Worm (Caenorhabditis elegans) whole organism, young adult: ENCODE results near the gene Y17G7B.12.

Experiments used
- cebp-1 ChIP-seq, 2 experiments: fragments of 200-800 bp in 1 of 2; sonication (Bioruptor generic) in 1 of 2; sonication (generic microtip) in 1 of 2; IDR thresholded peaks in 1 of 2; optimal IDR thresholded peaks in 1 of 2; 2 replicates each; pipeline versions ENCODE4 v1.3.6 to Lab custom; 2017 to 2022; ENCODE audit warnings: missing compliant biosample characterization in 2 of 2, missing genetic modification characterization in 2 of 2, mild to moderate bottlenecking in 1 of 2, missing genetic modification reagents in 1 of 2, moderate library complexity in 1 of 2
- efl-1 ChIP-seq: fragments of 150-350 bp; optimal IDR thresholded peaks from 2 replicates; lab custom pipeline; 2014; ENCODE audit warnings: missing biosample characterization, missing genetic modification reagents, missing genetic modification characterization
- nhr-90 ChIP-seq: sonication (generic microtip); optimal IDR thresholded peaks from 2 replicates; lab custom pipeline; 2016; ENCODE audit warnings: missing genotype, mild to moderate bottlenecking, missing genetic modification characterization, missing compliant biosample characterization
- rpc-1 ChIP-seq, 2 experiments: fragments of 150-350 bp in 1 of 2; sonication (generic microtip) in 1 of 2; optimal IDR thresholded peaks; 2 replicates each; lab custom pipeline; 2014 to 2018; ENCODE audit warnings: missing biosample characterization in 1 of 2, missing genetic modification characterization in 1 of 2, missing genetic modification reagents in 1 of 2, missing genotype in 1 of 2
- tbx-9 ChIP-seq: sonication (generic microtip); optimal IDR thresholded peaks from 2 replicates; lab custom pipeline; 2016; ENCODE audit warnings: borderline replicate concordance, missing genetic modification characterization, inconsistent platforms, missing compliant biosample characterization
- unc-130 ChIP-seq: sonication (generic microtip); optimal IDR thresholded peaks from 2 replicates; lab custom pipeline; 2016; ENCODE audit warnings: missing genetic modification reagents, missing genetic modification characterization, missing compliant biosample characterization
- ztf-22 ChIP-seq: fragments of 200-800 bp; sonication (Bioruptor generic); optimal IDR thresholded peaks from 2 replicates; lab custom pipeline; 2018; ENCODE audit warnings: mild to moderate bottlenecking, missing genetic modification characterization, moderate library complexity, missing compliant biosample characterization
- ztf-3 ChIP-seq: fragments of 200-800 bp; sonication (Bioruptor generic); optimal IDR thresholded peaks from 2 replicates; lab custom pipeline; 2018; ENCODE audit warnings: mild to moderate bottlenecking, missing genetic modification characterization, missing compliant biosample characterization

ce11 chrII:12050607-12051006 is 26.9 kb downstream of the Y17G7B.12 start:
- TF ChIP-seq efl-1 (GFP tag; lab: Kevin White, UChicago) = no peak
- no peak for TF ChIP-seq nhr-90
- no peak for TF ChIP-seq tbx-9 (tag; lab: Kevin White, UChicago)
- no peak for TF ChIP-seq rpc-1 (optimal IDR thresholded peaks at IDR 0.05; lab: Kevin White, UChicago)
- TF ChIP-seq rpc-1 (tag; optimal IDR thresholded peaks at IDR 0.05; lab: Kevin White, UChicago) = no peak
- TF ChIP-seq unc-130 (GFP tag; lab: Kevin White, UChicago) = no peak
- no peak for TF ChIP-seq ztf-22 (GFP tag; lab: Kevin White, UChicago)
- no peak for TF ChIP-seq ztf-3 (GFP tag; lab: Kevin White, UChicago)
- TF ChIP-seq cebp-1 (GFP tag; IDR thresholded peaks at IDR 0.05; lab: Robert Waterston, UW) = peak; percentile 54
- TF ChIP-seq cebp-1 (tag; optimal IDR thresholded peaks at IDR 0.05; lab: Kevin White, UChicago) = peak; percentile 63
